Fruit fly (Drosophila melanogaster) whole organism, pupa: Measurements from ENCODE around the gene SmD1.
A peak's percentile ranks its signal among the peaks of the same experiment; 100 is the strongest.

Experiments used
- CG12605 ChIP-seq: fragments of 200-800 bp; sonication (Bioruptor generic); IDR thresholded peaks from 2 replicates; pipeline ENCODE4 v1.3.6; 2022; ENCODE audit warnings: missing biosample characterization, missing genetic modification characterization
- CG13204 ChIP-seq: fragments of 200-800 bp; sonication (Bioruptor generic); optimal IDR thresholded peaks from 2 replicates; lab custom pipeline; 2018; ENCODE audit warnings: missing biosample characterization, mild to moderate bottlenecking, missing genetic modification characterization, moderate library complexity
- CG14655 ChIP-seq: fragments of 200-800 bp; sonication (Bioruptor generic); optimal IDR thresholded peaks from 3 replicates; lab custom pipeline; 2017; ENCODE audit warnings: mild to moderate bottlenecking, missing biosample characterization, missing genetic modification reagents, missing genetic modification characterization
- CG15710 ChIP-seq: fragments of 200-800 bp; sonication (Bioruptor generic); optimal IDR thresholded peaks from 2 replicates; lab custom pipeline; 2018; ENCODE audit warnings: missing biosample characterization, mild to moderate bottlenecking, missing genetic modification characterization, moderate library complexity
- CG17806 ChIP-seq: fragments of 200-800 bp; sonication (Bioruptor generic); optimal IDR thresholded peaks from 2 replicates; lab custom pipeline; 2018; ENCODE audit warnings: missing biosample characterization, mild to moderate bottlenecking, missing genetic modification characterization, moderate library complexity
- CG34367 ChIP-seq: fragments of 200-800 bp; sonication (Bioruptor generic); optimal IDR thresholded peaks from 2 replicates; lab custom pipeline; 2018; ENCODE audit warnings: missing biosample characterization, mild to moderate bottlenecking, missing genetic modification characterization
- CG4496 ChIP-seq: fragments of 200-800 bp; sonication (Bioruptor generic); IDR thresholded peaks from 3 replicates; pipeline ENCODE4 v1.3.6; 2022; ENCODE audit warnings: missing biosample characterization, missing genetic modification characterization
- EcR ChIP-seq: fragments of 200-800 bp; sonication (Bioruptor generic); optimal IDR thresholded peaks from 3 replicates; lab custom pipeline; 2019; ENCODE audit warnings: missing biosample characterization, missing genetic modification characterization, mild to moderate bottlenecking, moderate library complexity, missing genetic modification reagents
- Pif1A ChIP-seq: fragments of 200-800 bp; sonication (Bioruptor generic); optimal IDR thresholded peaks from 3 replicates; lab custom pipeline; 2016; ENCODE audit warnings: missing biosample characterization, missing genetic modification characterization
- gl ChIP-seq: fragments of 200-800 bp; sonication (Bioruptor generic); optimal IDR thresholded peaks from 2 replicates; lab custom pipeline; 2018; ENCODE audit warnings: missing biosample characterization, mild to moderate bottlenecking, missing genetic modification characterization
- rn ChIP-seq: fragments of 200-800 bp; sonication (Bioruptor generic); IDR thresholded peaks from 2 replicates; pipeline ENCODE4 v1.3.6; 2022; ENCODE audit warnings: missing biosample characterization, missing genetic modification characterization

DNA sequence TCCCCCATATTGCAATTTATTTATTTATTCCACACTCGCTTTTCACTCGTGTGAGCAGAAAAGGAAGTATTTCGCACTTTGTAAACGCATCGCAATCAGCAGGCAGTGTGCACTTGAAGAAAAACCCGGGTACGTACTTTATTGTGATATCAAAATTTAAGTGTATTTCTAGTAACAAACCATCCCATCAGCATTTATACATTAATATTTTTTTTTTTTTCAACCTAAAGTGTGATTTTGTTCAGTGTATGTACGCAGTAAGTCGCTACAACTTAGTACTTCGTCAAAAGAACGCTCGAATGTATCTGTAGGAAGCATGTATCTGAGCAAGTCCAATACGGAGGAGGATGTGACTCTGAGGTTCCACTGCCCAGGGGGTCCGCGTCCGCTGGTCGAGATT, 8.7 kb downstream of the SmD1 start:
- no peak for TF ChIP-seq EcR (GFP tag; lab: Kevin White, UChicago)
- no peak for TF ChIP-seq rn (GFP tag; lab: Robert Waterston, UW)
- peak; percentile 41 for TF ChIP-seq CG17806
- no peak; the same call in 2 of the 3 replicates for TF ChIP-seq CG4496 (GFP tag; lab: Robert Waterston, UW)
- no peak for TF ChIP-seq CG12605 (GFP tag; lab: Robert Waterston, UW)
- peak; percentile 25 for TF ChIP-seq CG34367 (tag; lab: Kevin White, UChicago)
- TF ChIP-seq CG14655 (GFP tag; lab: Kevin White, UChicago) = peak; percentile 59
- TF ChIP-seq gl = peak; percentile 2
- TF ChIP-seq CG13204 (GFP tag; lab: Kevin White, UChicago) = no peak
- TF ChIP-seq Pif1A (GFP tag; lab: Kevin White, UChicago) = no peak
- peak; percentile 39 for TF ChIP-seq CG15710 (tag; lab: Kevin White, UChicago)
